Fruit fly (Drosophila melanogaster) whole organism, wandering third instar larva: ENCODE measurements around the gene Bre1.

Experiments
- dsf ChIP-seq: sonication (Bioruptor generic); optimal IDR thresholded peaks from 2 replicates; lab custom pipeline; 2016; ENCODE audit warnings: missing biosample characterization, missing genetic modification characterization, borderline replicate concordance
- lola ChIP-seq: fragments of >200 bp; optimal IDR thresholded peaks from 2 replicates; lab custom pipeline; 2017; ENCODE audit warnings: missing biosample characterization, missing genetic modification characterization

dm6 chr3L:5753605-5754365, 40.2 kb downstream of the Bre1 start:
- TF ChIP-seq dsf (GFP tag; lab: Kevin White, UChicago) (no peak), lola (GFP tag; lab: Kevin White, UChicago) (no peak)
